Fruit fly (Drosophila melanogaster) whole organism, prepupa: Measurements from ENCODE around the gene CG43093.

ENCODE experiments used
- CG3919 ChIP-seq: fragments of 200-800 bp; sonication (Bioruptor generic); optimal IDR thresholded peaks from 3 replicates; lab custom pipeline; 2016; ENCODE audit warnings: missing biosample characterization, missing genetic modification characterization
- CG6792 ChIP-seq: fragments of 200-800 bp; sonication (Bioruptor generic); optimal IDR thresholded peaks from 3 replicates; lab custom pipeline; 2016; ENCODE audit warnings: missing biosample characterization, missing genetic modification characterization
- Ets96B ChIP-seq: fragments of 200-800 bp; optimal IDR thresholded peaks from 2 replicates; lab custom pipeline; 2019; ENCODE audit warnings: missing biosample characterization, mild to moderate bottlenecking, missing genetic modification characterization, moderate library complexity

dm6 chr3R:22770207-22770606 lies at the start of gene CG43093:
- TF ChIP-seq CG3919 = no peak
- TF ChIP-seq Ets96B (tag; lab: Kevin White, UChicago) = no peak
- no peak for TF ChIP-seq CG6792
